Worm (Caenorhabditis elegans) whole organism, L4/young adult: ENCODE data around the gene fbxb-106.

Experiments used
- W03F9.2 ChIP-seq: fragments of 150-350 bp; optimal IDR thresholded peaks from 2 replicates; lab custom pipeline; 2014; ENCODE audit warnings: missing biosample characterization, missing genetic modification characterization
- dao-5 ChIP-seq: sonication (generic microtip); optimal IDR thresholded peaks from 2 replicates; lab custom pipeline; 2016; ENCODE audit warnings: missing genotype, missing genetic modification characterization, moderate library complexity, missing compliant biosample characterization
- him-1 ChIP-seq: sonication (generic microtip); optimal IDR thresholded peaks from 2 replicates; lab custom pipeline; 2016; ENCODE audit warnings: missing genotype, missing genetic modification reagents, missing genetic modification characterization, missing compliant biosample characterization

The fbxb-106 gene

DNA sequence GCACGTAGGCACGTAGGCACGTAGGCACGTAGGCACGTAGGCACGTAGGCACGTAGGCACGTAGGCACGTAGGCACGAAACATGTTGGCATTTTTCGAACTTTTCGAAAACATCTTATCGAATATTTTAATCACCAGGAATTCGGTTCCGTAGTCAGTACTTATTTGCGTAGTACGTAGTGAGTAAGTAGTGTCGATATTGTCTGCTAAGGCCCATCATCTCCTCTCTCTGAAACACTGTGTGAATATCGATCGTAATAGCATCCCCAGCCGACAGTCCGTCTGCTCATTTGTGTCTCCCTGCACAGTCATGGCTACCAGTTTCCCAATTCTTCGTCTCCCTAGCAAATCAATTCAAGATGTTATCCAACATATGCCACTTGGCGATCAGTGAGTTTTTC, at the start of gene fbxb-106:
Gene fbxb-106 (plus strand): TSS at position 301 of the 400 bp plus-strand sequence.
- TF ChIP-seq W03F9.2 (tag; lab: Kevin White, UChicago) (no peak), him-1 (tag; lab: Kevin White, UChicago) (no peak), dao-5 (no peak)

DNA sequence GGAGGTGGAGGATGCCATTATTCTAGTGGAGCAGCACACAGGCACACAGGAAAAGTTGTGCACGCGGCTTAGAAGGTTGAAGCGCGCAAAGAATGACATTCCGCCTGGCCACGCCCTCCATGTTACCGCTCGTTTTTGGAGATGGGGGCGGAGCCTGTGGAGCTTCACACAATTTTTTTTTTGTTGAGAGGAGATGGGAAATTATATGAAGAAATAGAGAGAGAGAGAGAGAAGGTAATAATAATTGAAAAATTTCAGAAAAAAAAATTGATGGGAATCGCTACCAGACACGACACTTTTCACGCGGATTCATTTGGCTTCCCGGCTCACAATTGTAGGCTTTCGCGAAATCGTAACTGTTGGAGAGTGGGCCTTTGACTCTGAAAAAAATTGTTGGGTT, 44.9 kb upstream of the fbxb-106 start, which contains the start of gene T05A8.3:
Gene T05A8.3 (minus strand): TSS at position 101 of the 400 bp plus-strand sequence.
- no peak for TF ChIP-seq dao-5
- TF ChIP-seq W03F9.2 (tag; lab: Kevin White, UChicago), result no peak
- no peak for TF ChIP-seq him-1 (tag; lab: Kevin White, UChicago)

DNA sequence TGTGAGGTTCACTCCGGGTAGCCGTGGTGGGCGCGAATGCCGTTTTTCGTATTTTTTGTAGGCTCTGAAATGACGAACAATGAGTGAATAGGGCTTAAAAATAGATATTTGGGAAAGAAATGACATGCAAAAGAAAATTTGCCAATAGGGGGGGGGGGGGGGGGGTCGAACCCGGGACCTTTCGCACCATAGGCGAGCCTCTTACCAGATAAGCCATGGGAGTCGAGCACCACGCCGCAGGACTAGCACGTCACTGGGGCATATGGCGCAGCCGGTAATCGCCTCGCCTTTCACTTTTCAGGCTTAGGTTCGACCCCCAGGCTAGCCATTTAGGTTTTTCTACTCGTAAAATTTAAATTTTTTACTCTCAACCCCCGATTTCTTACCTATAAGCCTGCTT, 43.0 kb upstream of the fbxb-106 start:
- TF ChIP-seq W03F9.2 (tag; lab: Kevin White, UChicago), result no peak
- TF ChIP-seq him-1 (tag; lab: Kevin White, UChicago), result no peak
- TF ChIP-seq dao-5, result no peak

DNA sequence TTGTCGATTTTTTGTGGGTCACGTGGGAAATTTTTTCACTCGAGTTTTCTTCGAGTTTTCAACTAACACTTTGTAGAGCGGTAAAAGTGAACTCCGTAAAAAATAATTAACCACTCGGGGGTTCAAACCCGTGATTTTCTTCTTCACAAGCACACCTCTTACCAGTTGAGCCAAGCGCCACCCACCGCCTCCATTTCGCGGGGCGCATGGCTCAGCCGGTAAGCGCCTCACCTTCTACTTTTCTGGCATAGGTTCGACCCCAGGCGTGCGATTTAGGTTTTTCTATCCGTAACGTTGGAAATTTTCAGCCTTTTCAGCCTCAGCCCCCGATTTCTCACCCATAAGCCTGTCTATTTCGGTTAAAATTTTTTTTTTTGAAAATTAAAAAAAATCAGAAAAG, 40.2 kb upstream of the fbxb-106 start:
- TF ChIP-seq dao-5 (no peak), him-1 (tag; lab: Kevin White, UChicago) (no peak), W03F9.2 (tag; lab: Kevin White, UChicago) (no peak)

DNA sequence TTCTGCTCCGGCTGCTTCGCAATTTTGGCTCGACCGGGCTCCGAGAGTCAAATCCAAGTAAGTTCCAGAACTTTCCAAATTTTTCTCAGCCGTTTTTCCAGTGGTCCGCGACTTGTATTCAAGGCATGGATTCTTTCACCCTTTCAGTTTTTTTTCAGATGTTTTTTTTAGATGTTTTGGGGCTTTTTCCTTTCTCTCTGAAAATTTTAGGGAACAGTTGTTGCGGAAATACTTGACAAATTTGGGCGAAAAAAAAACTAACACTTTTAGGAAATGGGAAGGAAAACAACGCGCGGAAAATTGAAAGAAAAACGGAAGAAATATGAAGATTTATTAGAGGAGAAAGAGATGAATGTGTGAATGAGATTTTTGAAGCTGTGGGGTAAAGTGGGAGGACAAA, 36.6 kb upstream of the fbxb-106 start, which contains the start of the genes T05A8.11 and nep-2:
Gene T05A8.11 (minus strand): TSS at position 101 of the 400 bp plus-strand sequence.
Gene nep-2 (minus strand): TSS at position 192 of the 400 bp plus-strand sequence.
- TF ChIP-seq him-1 (tag; lab: Kevin White, UChicago) (no peak), dao-5 (no peak), W03F9.2 (tag; lab: Kevin White, UChicago) (no peak)

DNA sequence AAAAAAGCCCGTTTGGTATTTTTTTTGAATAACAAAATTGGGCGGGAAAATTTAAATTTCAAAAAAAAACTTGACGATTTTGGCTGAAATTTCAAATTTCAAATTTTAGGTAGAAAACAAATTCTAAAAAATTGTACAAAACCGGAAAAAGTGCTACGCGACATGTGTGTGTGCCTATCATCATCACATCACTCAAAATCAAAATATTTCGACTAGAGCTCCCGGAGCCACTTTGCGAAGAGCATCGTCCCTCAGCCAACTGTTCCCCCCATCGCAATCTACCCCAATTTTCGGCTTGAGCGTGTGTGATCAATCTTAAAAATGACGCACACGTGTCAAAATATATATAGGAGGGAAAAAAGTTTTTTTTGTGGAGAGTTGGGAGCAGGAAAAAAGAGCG, 35.4 kb upstream of the fbxb-106 start:
- TF ChIP-seq him-1 (tag; lab: Kevin White, UChicago) (no peak), dao-5 (no peak), W03F9.2 (tag; lab: Kevin White, UChicago) (no peak)

DNA sequence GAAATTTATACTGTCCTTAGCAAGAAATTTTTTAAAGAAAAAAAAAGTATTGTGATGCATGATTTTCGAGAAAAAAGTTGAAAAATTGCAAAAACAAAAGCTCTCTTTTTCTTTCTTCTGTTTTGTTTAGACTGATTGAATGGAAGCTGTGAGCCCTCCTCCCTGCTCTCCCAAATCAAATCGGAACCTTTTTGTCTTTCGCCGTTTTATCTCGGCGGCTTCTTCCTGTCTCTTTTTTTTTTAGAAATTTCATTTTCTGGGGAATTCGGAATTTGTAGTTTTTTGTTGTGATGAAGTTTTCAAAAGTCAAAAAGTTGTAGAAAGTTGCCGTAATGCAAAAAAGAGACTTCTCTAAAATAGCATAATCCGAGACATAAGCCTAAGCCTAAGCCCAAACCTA, 31.6 kb upstream of the fbxb-106 start:
- TF ChIP-seq W03F9.2 (tag; lab: Kevin White, UChicago) (no peak), him-1 (tag; lab: Kevin White, UChicago) (no peak)

DNA sequence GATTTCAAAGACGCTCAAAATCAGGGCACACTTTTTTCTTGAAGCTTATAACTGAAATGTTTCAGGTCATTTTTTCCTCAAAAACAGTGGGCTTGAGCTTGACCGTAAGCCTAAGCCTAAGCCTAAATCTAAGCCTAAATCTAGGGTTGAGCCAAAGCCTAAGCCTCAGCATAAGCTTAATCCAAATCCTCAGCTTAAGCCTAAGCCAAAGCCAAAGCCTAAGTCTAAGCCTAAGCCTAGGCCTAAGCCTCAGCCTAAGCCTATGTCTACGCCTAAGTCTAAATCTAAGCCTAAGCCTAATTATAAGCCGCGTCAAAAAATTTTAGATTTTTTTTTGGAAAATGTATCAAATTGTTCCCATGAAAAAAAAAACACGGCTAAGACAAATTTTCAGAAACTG, 27.9 kb upstream of the fbxb-106 start:
- TF ChIP-seq dao-5 (no peak), W03F9.2 (tag; lab: Kevin White, UChicago) (no peak), him-1 (tag; lab: Kevin White, UChicago) (no peak)

DNA sequence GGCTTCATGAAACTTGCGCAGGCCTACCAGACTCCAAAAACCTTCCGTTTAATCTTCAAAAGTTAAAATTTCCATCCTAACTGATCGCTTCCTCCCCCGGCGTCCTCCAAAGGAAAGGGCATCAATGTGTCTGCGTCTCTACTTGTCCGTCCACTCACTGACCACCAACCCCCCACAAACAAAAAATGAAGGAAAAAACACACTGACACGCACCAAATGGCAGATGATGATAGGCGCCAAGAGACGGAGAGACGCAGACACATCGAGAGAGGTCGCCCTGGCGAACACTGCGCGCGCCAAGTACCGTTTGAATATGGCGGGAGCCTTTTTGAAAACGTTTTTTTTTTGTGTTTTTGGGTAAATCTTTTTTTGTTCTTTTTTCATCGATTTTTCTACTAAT, 27.5 kb upstream of the fbxb-106 start:
- TF ChIP-seq him-1 (tag; lab: Kevin White, UChicago) (no peak), W03F9.2 (tag; lab: Kevin White, UChicago) (no peak), dao-5 (no peak)

DNA sequence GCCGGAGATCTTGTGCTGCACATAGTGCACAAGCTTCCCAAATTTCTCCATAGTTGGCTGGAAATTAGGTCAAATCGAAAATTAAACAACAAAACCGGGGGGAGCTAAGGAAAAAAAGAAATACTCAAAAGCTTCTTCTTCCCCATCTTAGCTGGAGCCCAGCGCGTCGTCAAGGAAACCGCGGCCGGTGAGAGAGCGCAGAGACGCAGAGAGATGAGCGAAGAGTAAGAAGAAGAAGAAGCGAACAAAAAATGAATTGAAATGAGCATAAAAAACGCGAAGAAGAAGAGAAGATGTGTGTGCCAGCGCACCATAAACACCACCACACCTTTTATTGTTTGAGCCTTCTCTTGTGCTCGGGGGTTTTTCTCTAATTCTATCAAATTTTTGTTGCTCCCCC, 27.0 kb upstream of the fbxb-106 start, which contains the start of gene wdr-31:
Gene wdr-31 (minus strand): TSS at position 101 of the 400 bp plus-strand sequence.
- TF ChIP-seq him-1 (tag; lab: Kevin White, UChicago) (no peak), dao-5 (no peak), W03F9.2 (tag; lab: Kevin White, UChicago) (no peak)

DNA sequence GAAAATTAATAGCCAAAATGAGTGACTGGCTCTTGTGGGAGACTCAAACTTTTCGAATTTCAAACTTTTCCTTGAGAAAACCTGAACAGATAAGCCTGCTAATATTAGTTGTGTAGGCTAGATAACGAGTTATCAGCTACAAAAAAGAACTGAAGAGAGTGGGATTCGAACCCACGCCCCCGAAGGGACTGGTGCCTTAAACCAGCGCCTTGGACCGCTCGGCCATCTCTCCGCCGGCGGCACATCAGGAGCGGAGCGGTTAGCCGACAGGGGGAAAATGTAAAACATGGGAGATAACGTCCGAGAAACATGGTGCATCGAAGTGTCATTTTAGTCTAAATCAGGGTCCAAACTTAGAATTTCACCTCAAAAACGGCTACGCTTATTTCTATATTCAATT, 26.6 kb upstream of the fbxb-106 start:
- TF ChIP-seq him-1 (tag; lab: Kevin White, UChicago), result no peak
- TF ChIP-seq dao-5, result no peak
- TF ChIP-seq W03F9.2 (tag; lab: Kevin White, UChicago), result no peak

DNA sequence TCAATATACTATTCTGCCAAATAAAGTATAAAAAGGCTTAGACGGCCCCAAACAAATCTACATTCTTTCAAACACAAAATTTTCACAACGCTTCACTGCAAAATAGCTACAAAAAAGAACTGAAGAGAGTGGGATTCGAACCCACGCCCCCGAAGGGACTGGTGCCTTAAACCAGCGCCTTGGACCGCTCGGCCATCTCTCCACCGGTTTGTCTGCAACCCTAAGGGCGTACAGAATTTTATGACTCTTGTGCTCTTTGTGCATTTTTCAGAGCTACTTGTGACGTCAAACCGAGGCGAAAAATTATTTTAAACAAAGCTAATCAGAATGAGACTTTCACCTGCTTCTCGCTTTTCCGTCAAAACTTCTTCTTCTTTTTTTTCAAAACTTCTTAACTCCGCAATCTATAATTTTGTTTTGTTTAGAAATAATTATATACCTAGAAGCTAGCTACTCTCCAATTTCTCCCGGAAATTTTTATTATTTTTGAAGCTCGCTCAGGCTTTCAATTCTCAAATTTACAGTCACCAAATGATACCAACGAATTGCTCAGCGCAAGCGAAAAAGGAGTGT, 26.0 kb upstream of the fbxb-106 start, which contains the start of gene T05A8.8:
Gene T05A8.8 (plus strand): TSS at position 523 of the 573 bp plus-strand sequence.
- no peak for TF ChIP-seq him-1 (tag; lab: Kevin White, UChicago)
- no peak for TF ChIP-seq W03F9.2 (tag; lab: Kevin White, UChicago)
- no peak for TF ChIP-seq dao-5

DNA sequence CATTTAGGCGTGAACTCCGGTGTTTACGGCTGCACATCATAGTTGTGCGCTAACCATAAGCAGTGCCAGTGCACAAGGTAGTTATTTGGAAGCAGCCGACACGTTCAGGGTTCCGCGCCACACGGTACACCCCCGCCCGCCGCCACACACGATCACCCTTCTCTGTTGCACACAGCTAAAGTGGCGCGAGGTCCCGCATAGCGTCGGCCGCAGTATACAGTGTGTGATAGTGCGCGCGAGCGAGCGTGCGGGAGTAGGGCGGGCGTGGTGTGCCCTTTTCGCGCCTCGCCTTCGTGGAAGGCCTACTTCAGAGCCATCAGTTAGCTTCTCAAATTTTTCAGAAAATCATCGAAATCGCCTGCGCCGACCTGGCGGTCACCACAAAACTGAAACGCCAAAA, 25.3 kb upstream of the fbxb-106 start:
- TF ChIP-seq W03F9.2 (tag; lab: Kevin White, UChicago) (no peak), dao-5 (no peak), him-1 (tag; lab: Kevin White, UChicago) (no peak)

DNA sequence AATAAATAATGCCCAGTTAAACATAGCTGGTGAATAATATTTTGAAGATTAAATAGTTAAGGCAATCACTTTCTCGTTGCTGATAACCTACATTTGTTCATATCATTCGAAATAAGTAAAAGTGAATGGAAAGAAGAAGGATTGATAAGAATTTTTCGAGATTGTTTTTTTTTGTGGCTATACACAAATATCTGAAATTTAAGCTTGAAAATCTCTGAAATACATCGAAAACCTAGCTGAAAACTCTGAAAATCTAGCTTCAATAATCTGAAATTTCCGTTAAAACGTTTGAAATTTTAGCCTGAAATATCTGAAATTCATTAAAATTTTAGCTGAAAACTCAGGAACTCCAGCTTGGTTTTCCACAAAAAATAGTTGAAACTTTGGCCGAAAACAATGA, 22.6 kb upstream of the fbxb-106 start, which contains the start of gene T05A8.6:
Gene T05A8.6 (minus strand): TSS at position 101 of the 400 bp plus-strand sequence.
- no peak for TF ChIP-seq W03F9.2 (tag; lab: Kevin White, UChicago)
- no peak for TF ChIP-seq him-1 (tag; lab: Kevin White, UChicago)
- no peak for TF ChIP-seq dao-5

DNA sequence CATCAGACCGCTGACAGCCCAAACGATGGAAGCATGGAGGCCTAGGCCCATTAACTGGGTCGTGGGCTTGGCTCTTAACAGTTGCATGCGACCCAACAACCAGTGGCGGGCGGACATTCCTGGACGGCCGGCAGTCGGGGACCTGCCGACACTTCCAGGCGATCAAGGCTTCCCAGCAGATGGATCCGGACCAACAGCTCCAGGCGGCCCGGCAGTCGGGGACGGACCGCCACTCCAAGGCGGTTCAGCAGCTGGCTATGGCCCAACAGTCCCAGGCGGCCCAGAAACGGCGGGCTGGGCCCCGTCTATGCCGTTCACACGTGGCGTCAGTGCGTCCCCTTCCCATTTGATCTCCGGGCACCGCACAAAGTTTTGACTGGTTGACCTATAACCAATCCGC, 20.8 kb upstream of the fbxb-106 start:
- TF ChIP-seq W03F9.2 (tag; lab: Kevin White, UChicago), result no peak
- no peak for TF ChIP-seq him-1 (tag; lab: Kevin White, UChicago)
- TF ChIP-seq dao-5, result no peak
